Worm (Caenorhabditis elegans): ENCODE data around the gene rgs-6.

DNA sequence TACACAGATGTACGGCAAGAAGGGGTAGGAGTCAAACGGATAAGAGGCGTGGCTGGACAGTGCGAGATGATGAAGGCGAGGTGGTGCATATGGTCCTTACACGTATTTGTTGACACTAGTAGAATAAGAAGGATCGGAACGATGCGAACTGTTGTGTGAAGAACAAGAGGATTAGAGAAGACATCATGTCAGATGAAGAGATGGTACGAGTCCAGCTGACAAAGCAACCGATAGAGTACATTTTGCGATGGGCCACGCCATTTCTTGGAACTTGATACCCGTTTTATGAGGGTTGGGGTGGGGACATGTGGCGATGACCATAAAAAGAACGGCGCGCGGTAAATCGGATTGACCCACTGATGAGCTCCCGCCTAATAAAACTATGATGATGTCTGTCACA, 35.2 kb downstream of the rgs-6 start:
- TF ChIP-seq nhr-25 (tag; optimal IDR thresholded peaks at IDR 0.05) (no peak), nhr-76 (tag; optimal IDR thresholded peaks at IDR 0.05) (no peak), fos-1 (tag; optimal IDR thresholded peaks at IDR 0.05) (no peak), lsy-12 (tag; optimal IDR thresholded peaks at IDR 0.05) (no peak)
